Fruit fly (Drosophila melanogaster): Measurements from ENCODE around the gene CG3528.

Gene CG3528

DNA sequence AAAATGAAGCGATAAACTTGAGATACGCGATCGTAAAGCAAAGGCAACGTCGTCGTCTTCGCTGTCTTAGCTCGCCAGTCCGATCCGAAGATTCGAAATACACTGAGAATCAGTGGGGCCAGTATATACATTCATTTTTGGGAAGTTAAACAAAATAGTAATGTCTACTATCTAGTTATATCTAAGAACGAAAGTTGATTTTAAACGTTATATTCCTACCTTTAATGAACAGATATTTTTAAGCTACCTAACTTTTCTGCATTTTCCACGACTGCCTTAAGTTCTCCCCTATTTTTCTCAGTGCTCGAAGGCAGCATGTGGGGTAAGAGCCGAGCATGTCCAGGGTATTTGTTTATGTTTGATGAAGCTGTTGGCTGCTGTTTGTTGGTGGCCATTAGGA lies 31.0 kb downstream of the CG3528 start (continued):
- TF ChIP-seq CG17359 (tag; optimal IDR thresholded peaks at IDR 0.05) (no peak), gt (GFP tag; IDR thresholded peaks at IDR 0.05) (no peak), nom (GFP tag; optimal IDR thresholded peaks at IDR 0.05) (peak; percentile 58), CG11456 (GFP tag; IDR thresholded peaks at IDR 0.05) (no peak), CG9609 (GFP tag; optimal IDR thresholded peaks at IDR 0.05) (no peak), CG1647 (GFP tag; optimal IDR thresholded peaks at IDR 0.05) (no peak), CG3407 (GFP tag; optimal IDR thresholded peaks at IDR 0.05) (no peak), Xrp1 (GFP tag; IDR thresholded peaks at IDR 0.05) (peak; percentile 54; the same call in 1 of the 2 replicates), CG9727 (GFP tag; optimal IDR thresholded peaks at IDR 0.05) (peak; percentile 19), CG12155 (GFP tag; optimal IDR thresholded peaks at IDR 0.05) (no peak), Hr39 (optimal IDR thresholded peaks at IDR 0.05) (no peak), BEAF-32 (GFP tag; optimal IDR thresholded peaks at IDR 0.05) (no peak), CG2875 (GFP tag; optimal IDR thresholded peaks at IDR 0.05) (no peak), Hr51 (GFP tag; optimal IDR thresholded peaks at IDR 0.05) (no peak), lbe (GFP tag; optimal IDR thresholded peaks at IDR 0.05) (peak; percentile 56), pan (optimal IDR thresholded peaks at IDR 0.05) (no peak), pan (GFP tag; optimal IDR thresholded peaks at IDR 0.05 in 1 of 2, IDR thresholded peaks at IDR 0.05 in 1 of 2) (no peak), CG12104 (GFP tag; optimal IDR thresholded peaks at IDR 0.05) (no peak), CG10979 (tag; optimal IDR thresholded peaks at IDR 0.05) (peak; percentile 54), MBD-R2 (GFP tag; IDR thresholded peaks at IDR 0.05) (no peak), CG31441 (GFP tag; IDR thresholded peaks at IDR 0.05) (0 out of 2 replicates have a peak, but pooled peaks have one; percentile 13), Ravus (GFP tag; IDR thresholded peaks at IDR 0.05) (no peak), CG7839 (tag; optimal IDR thresholded peaks at IDR 0.05) (peak; percentile 1), CG10431 (GFP tag; optimal IDR thresholded peaks at IDR 0.05) (no peak), CG16815 (GFP tag; optimal IDR thresholded peaks at IDR 0.05) (no peak), chm (GFP tag; IDR thresholded peaks at IDR 0.05) (no peak), CG2116 (GFP tag; optimal IDR thresholded peaks at IDR 0.05) (no peak), CG4424 (GFP tag; optimal IDR thresholded peaks at IDR 0.05) (peak; percentile 10), lola (GFP tag; optimal IDR thresholded peaks at IDR 0.05) (peak in 1 of 3 experiments; percentile 38), CG9437 (GFP tag; optimal IDR thresholded peaks at IDR 0.05) (no peak), CG1602 (GFP tag; optimal IDR thresholded peaks at IDR 0.05) (no peak), CG1832 (GFP tag; optimal IDR thresholded peaks at IDR 0.05) (no peak), sens (GFP tag) (peak; percentile 45), NC2α (GFP tag; optimal IDR thresholded peaks at IDR 0.05) (no peak), CG6813 (GFP tag; optimal IDR thresholded peaks at IDR 0.05) (no peak), lilli (GFP tag; optimal IDR thresholded peaks at IDR 0.05) (no peak), exex (tag; optimal IDR thresholded peaks at IDR 0.05) (no peak), pzg (GFP tag; optimal IDR thresholded peaks at IDR 0.05) (no peak), HLH3B (GFP tag; IDR thresholded peaks at IDR 0.05) (no peak), Atf-2 (GFP tag; optimal IDR thresholded peaks at IDR 0.05) (no peak), CG2712 (tag; optimal IDR thresholded peaks at IDR 0.05) (peak; percentile 54), zf30C (GFP tag; optimal IDR thresholded peaks at IDR 0.05) (peak; percentile 47), cas (GFP tag; IDR thresholded peaks at IDR 0.05) (no peak), Lim3 (GFP tag; IDR thresholded peaks at IDR 0.05) (no peak), zfh1 (GFP tag; IDR thresholded peaks at IDR 0.05) (0 out of 3 replicates have a peak, but pooled peaks have one; percentile 8), CG18476 (GFP tag; optimal IDR thresholded peaks at IDR 0.05) (no peak), CG12391 (tag; optimal IDR thresholded peaks at IDR 0.05) (peak; percentile 13), dmrt11E (tag; optimal IDR thresholded peaks at IDR 0.05) (peak; percentile 53), CG31224 (GFP tag; IDR thresholded peaks at IDR 0.05) (no peak), H15 (GFP tag; IDR thresholded peaks at IDR 0.05) (no peak), CG7271 (tag; optimal IDR thresholded peaks at IDR 0.05) (no peak), YL-1 (GFP tag; optimal IDR thresholded peaks at IDR 0.05) (no peak)

Measured in whole organism, embryonic.